Worm (Caenorhabditis elegans): ENCODE results near the gene K10C2.8.

DNA sequence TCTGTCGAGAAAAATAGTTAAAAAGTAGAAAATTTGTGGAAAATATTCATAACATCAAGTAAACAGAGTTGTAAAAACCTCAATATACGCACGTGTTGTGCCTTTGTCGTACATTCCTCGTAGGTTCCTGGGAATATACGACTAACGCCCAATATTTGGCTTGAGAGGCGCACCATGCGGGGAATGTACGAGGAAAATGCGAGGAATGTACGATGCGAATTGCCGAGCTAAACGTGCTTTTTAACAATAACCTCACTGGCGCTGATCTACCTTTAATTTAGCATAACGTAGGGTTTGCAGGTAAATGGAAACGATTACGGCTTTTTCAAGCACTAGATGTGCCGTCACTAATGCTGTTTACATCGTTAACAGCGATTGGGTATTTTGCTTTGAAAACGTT is 31.1 kb upstream of the K10C2.8 start, which contains the start of gene C15B12.9:
- TF ChIP-seq ZK546.5 (tag; optimal IDR thresholded peaks at IDR 0.05): no peak
- TF ChIP-seq hif-1 (tag; optimal IDR thresholded peaks at IDR 0.05): no peak
- no peak for TF ChIP-seq dmd-8 (GFP tag; IDR thresholded peaks at IDR 0.05)
- no peak for TF ChIP-seq lin-1 (GFP tag; IDR thresholded peaks at IDR 0.05)
- no peak for TF ChIP-seq aly-2 (tag; optimal IDR thresholded peaks at IDR 0.05)
- no peak for TF ChIP-seq spr-3 (GFP tag; optimal IDR thresholded peaks at IDR 0.05)
- TF ChIP-seq skn-1 (tag; optimal IDR thresholded peaks at IDR 0.05): no peak
- no peak for TF ChIP-seq lsy-2 (tag; optimal IDR thresholded peaks at IDR 0.05)
